Fruit fly (Drosophila melanogaster): ENCODE data around the gene CG4408.

Gene CG4408

DNA sequence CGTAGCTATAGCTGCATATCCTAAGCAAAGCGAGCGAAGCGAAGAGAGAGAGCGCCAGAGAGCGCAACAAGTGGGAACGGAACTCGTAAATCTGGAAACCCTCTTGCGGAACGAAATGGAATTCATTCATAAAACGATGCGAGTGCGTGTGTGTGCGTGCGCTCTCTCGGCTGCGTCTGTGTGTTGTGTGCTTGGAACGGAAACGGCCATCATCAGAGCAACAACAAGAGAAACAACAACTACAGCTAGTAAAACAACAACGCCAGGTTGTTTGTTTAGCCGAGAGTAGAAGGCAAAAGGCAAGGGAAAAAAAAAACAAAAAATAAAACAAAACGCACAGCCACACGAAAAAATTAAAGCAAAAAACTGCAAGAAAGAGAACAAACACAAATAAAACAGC, 49.0 kb downstream of the CG4408 start (continued):
- no peak for TF ChIP-seq zen2 (GFP tag; IDR thresholded peaks at IDR 0.05; ENCODE audit: partially characterized antibody)
- peak; percentile 30 for TF ChIP-seq BtbVII (GFP tag; optimal IDR thresholded peaks at IDR 0.05)
- no peak for TF ChIP-seq ham (GFP tag; IDR thresholded peaks at IDR 0.05)
- TF ChIP-seq hbn (GFP tag; IDR thresholded peaks at IDR 0.05; ENCODE audit: partially characterized antibody), result no peak; the same call in 1 of the 2 replicates
- peak; percentile 20 for TF ChIP-seq CG4424 (GFP tag; optimal IDR thresholded peaks at IDR 0.05)
- peak; percentile 68 for TF ChIP-seq CrebB (tag; optimal IDR thresholded peaks at IDR 0.05)
- TF ChIP-seq CG17829 (tag; optimal IDR thresholded peaks at IDR 0.05), result peak; percentile 22
- TF ChIP-seq CG3838 (GFP tag; optimal IDR thresholded peaks at IDR 0.05), result no peak
- peak; percentile 67 for TF ChIP-seq lab (GFP tag; optimal IDR thresholded peaks at IDR 0.05)
- TF ChIP-seq knrl (GFP tag; IDR thresholded peaks at IDR 0.05; ENCODE audit: partially characterized antibody), result no peak
- TF ChIP-seq Rfx (GFP tag; IDR thresholded peaks at IDR 0.05), result peak; percentile 51; the same call in 1 of the 2 replicates
- TF ChIP-seq usp (GFP tag; optimal IDR thresholded peaks at IDR 0.05), result no peak
- no peak for TF ChIP-seq h (optimal IDR thresholded peaks at IDR 0.05)
- no peak for TF ChIP-seq nerfin-2 (GFP tag; IDR thresholded peaks at IDR 0.05; ENCODE audit: partially characterized antibody)
- peak; percentile 21 for TF ChIP-seq CG2116 (GFP tag; optimal IDR thresholded peaks at IDR 0.05)
- no peak for TF ChIP-seq klu (GFP tag; IDR thresholded peaks at IDR 0.05)
- peak; percentile 52 for TF ChIP-seq nerfin-1 (tag; optimal IDR thresholded peaks at IDR 0.05)
- TF ChIP-seq Xrp1 (GFP tag; IDR thresholded peaks at IDR 0.05), result peak; percentile 51
- no peak for TF ChIP-seq C15 (GFP tag; IDR thresholded peaks at IDR 0.05)
- TF ChIP-seq Hr3 (GFP tag; optimal IDR thresholded peaks at IDR 0.05), result no peak
- TF ChIP-seq CTCF (GFP tag; optimal IDR thresholded peaks at IDR 0.05), result peak; percentile 21
- peak; percentile 18 for TF ChIP-seq tio (GFP tag; optimal IDR thresholded peaks at IDR 0.05)
- TF ChIP-seq CG2120 (GFP tag; optimal IDR thresholded peaks at IDR 0.05), result no peak
- TF ChIP-seq Oaz (GFP tag; IDR thresholded peaks at IDR 0.05), result no peak
- no peak for TF ChIP-seq CG8478 (optimal IDR thresholded peaks at IDR 0.05)
- TF ChIP-seq pum (GFP tag; optimal IDR thresholded peaks at IDR 0.05), result no peak
- peak; percentile 16 for TF ChIP-seq CG11504 (tag; optimal IDR thresholded peaks at IDR 0.05)
- TF ChIP-seq CG9817 (tag; optimal IDR thresholded peaks at IDR 0.05), result no peak
- no peak for TF ChIP-seq mld (GFP tag; IDR thresholded peaks at IDR 0.05; ENCODE audit: partially characterized antibody)
- TF ChIP-seq CG8359 (GFP tag; optimal IDR thresholded peaks at IDR 0.05; ENCODE audit: borderline replicate concordance), result no peak
- TF ChIP-seq ac (GFP tag; optimal IDR thresholded peaks at IDR 0.05), result peak; percentile 43
- no peak for TF ChIP-seq D19A (tag; optimal IDR thresholded peaks at IDR 0.05)
- no peak for TF ChIP-seq CG6683 (GFP tag; optimal IDR thresholded peaks at IDR 0.05)
- no peak for TF ChIP-seq Elba2 (GFP tag; optimal IDR thresholded peaks at IDR 0.05)
- TF ChIP-seq CG11560 (tag; IDR thresholded peaks at IDR 0.05), result no peak
- no peak for TF ChIP-seq CG12299 (tag; optimal IDR thresholded peaks at IDR 0.05)
- no peak for TF ChIP-seq Dad (GFP tag; optimal IDR thresholded peaks at IDR 0.05)
- no peak for TF ChIP-seq Blimp-1 (GFP tag; optimal IDR thresholded peaks at IDR 0.05)
- no peak for TF ChIP-seq ken (GFP tag; IDR thresholded peaks at IDR 0.05)
- TF ChIP-seq prd (optimal IDR thresholded peaks at IDR 0.05), result no peak
- 0 out of 3 replicates have a peak, but pooled peaks have one; percentile 12 for TF ChIP-seq prd (GFP tag; IDR thresholded peaks at IDR 0.05)
- no peak for TF ChIP-seq bab2 (GFP tag; optimal IDR thresholded peaks at IDR 0.05)
- TF ChIP-seq pros (GFP tag; optimal IDR thresholded peaks at IDR 0.05), result peak; percentile 42
- no peak for TF ChIP-seq CG1602 (GFP tag; optimal IDR thresholded peaks at IDR 0.05)
- TF ChIP-seq Mes4 (GFP tag; optimal IDR thresholded peaks at IDR 0.05), result peak; percentile 19
- no peak for TF ChIP-seq Neu2 (GFP tag; optimal IDR thresholded peaks at IDR 0.05; ENCODE audit: borderline replicate concordance)
- no peak for TF ChIP-seq pan (optimal IDR thresholded peaks at IDR 0.05)
- TF ChIP-seq pan (GFP tag; optimal IDR thresholded peaks at IDR 0.05 in 1 of 2, IDR thresholded peaks at IDR 0.05 in 1 of 2), result peak in 1 of 2 experiments; percentile 43
- TF ChIP-seq vvl (GFP tag; IDR thresholded peaks at IDR 0.05), result peak; percentile 54; the same call in 1 of the 2 replicates
- no peak for TF ChIP-seq tup (GFP tag; optimal IDR thresholded peaks at IDR 0.05)
- peak; percentile 49 for TF ChIP-seq HmgD (GFP tag; optimal IDR thresholded peaks at IDR 0.05)
- no peak for TF ChIP-seq CG8765 (GFP tag; IDR thresholded peaks at IDR 0.05)
- no peak for TF ChIP-seq ttk (GFP tag; IDR thresholded peaks at IDR 0.05)

Data from whole organism, embryonic.